Fruit fly (Drosophila melanogaster) whole organism, larva: ENCODE results near the gene olf413.

Experiments
- noc ChIP-seq: fragments of 200-800 bp; sonication (Bioruptor generic); optimal IDR thresholded peaks from 3 replicates; lab custom pipeline; 2019; ENCODE audit warnings: missing biosample characterization, mild to moderate bottlenecking, missing genetic modification characterization, moderate library complexity

The olf413 gene

dm6 chr3L:22135849-22136248 is at the start of gene olf413:
olf413 (plus strand) TSS chr3L:22136090.
- TF ChIP-seq noc (tag; lab: Kevin White, UChicago), result no peak

dm6 chr3L:22091339-22091738 is 44.6 kb upstream of the olf413 start:
- TF ChIP-seq noc (tag; lab: Kevin White, UChicago), result no peak

dm6 chr3L:22094308-22094866 is 41.5 kb upstream of the olf413 start:
- no peak for TF ChIP-seq noc (tag; lab: Kevin White, UChicago)

dm6 chr3L:22106704-22107103 is 29.2 kb upstream of the olf413 start:
- TF ChIP-seq noc (tag; lab: Kevin White, UChicago), result no peak

DNA sequence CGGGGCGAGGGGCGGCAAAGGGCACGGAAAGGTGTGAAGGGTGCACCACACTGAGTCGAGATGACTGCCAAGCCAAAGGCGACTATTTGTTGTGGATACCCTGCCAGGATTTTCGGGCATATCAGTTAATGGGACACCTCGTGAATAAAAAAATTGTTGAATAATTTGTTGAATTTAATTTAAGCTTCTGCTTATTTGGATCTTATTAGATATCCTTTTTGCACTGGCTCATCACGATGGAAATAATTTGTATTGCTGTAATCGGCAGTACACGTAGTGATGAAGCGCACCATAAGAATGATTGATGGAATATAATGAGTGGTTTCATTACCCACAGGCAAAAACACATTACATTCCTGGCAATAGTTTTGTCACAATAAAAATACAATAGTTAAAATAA is 26.0 kb upstream of the olf413 start:
- TF ChIP-seq noc (tag; lab: Kevin White, UChicago), result no peak

DNA sequence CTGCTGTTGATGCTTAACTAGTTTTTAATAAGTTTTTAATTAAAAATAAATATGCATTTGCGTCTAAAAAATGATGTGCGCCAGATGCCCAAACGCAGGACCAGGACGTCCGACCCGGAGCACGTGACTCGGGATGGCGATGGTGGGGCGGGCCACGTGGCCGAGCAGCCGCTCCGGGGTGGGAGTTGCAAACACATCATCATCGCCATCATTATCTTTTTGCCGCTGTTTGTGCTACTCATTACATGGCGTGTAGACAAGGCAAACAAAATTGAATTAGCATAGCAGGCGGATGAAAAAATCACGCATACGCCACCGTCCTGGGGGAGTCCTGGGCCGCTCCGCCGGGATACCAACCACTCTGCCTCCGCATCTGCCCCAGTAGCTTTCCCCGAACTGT is 22.7 kb upstream of the olf413 start:
- no peak for TF ChIP-seq noc (tag; lab: Kevin White, UChicago)

DNA sequence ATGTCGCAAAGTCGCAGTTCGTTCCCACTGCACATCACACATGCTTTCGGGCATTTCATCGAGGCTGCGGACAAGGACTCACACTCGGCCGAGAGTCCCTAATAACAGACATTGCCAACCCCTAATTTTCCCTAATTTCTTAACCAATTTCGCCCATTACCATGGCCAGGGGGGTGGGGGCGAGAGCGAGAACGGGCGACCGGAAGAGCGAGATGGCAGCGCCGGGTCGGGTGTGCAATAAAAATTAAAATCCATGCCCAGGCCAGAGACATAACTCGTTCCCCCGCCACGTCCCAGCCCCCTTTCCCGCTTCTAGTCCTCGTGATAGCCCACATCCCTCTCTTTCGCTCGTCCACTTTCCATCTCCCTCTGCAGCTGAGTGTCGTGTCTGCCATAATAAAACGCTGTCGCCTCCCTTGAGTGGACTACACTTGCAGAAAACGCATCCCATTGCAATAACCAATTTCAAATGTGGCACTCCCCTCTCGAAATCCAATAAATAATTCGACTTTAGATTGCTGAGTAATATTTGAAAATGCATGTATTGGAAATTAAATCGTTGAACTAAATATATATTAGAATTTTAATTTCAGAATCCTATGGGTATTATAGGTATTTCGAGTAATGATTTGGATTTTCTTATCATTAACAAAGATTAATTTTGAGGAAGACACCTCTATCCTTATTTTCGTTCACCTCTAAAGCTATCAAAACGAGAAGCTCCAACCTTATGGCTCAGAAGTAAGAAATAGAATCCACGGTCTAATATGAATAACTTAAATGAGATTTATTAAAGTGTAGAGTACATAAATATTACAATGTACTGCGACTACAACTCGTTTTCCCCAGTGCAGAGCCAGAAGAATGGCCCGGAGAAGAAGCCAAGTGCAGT is 5.8 kb upstream of the olf413 start:
- TF ChIP-seq noc (tag; lab: Kevin White, UChicago), result no peak

dm6 chr3L:22130747-22131078 is 5.2 kb upstream of the olf413 start:
- TF ChIP-seq noc (tag; lab: Kevin White, UChicago), result no peak

- no peak for TF ChIP-seq noc (tag; lab: Kevin White, UChicago)
Measured at dm6 chr3L:22132726-22133125, 3.2 kb upstream of the olf413 start.

DNA sequence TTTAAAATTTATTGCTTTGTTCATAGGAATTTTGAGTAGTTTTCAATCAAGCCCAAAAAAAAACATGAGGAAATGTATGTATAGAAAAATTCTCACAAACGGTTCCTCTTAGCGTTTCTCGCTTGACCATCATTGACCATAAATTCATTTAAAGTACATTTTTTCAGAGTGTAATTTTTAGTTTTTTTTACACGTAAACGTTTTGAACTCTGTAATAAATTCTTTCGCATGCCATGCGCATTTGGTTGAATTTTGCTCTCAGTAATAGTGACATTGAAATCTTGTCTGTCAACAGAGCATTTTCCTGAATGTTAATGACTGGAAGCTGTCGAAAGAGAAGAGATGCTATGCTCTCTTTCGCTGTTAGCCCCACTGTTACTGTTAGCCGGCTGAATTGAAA is 1.5 kb upstream of the olf413 start:
- TF ChIP-seq noc (tag; lab: Kevin White, UChicago), result no peak

DNA sequence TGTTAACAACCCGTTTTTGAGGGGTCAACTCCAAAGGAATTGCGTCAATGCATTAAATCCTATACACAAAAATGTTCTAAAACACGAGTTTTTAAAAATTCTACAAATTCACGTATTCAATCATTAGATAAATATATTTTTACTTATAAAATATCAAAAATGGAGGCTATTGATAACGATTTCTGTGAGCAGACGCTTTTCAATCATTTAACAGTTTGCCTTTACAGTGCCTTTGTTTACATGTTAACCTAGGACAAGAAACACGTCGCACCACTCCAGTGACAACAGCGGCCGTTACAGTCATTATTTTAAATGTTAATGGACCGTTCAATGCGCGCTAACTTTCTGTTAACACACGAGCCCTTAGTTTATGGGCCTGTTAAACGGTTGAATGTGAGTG is 963 bp upstream of the olf413 start:
- no peak for TF ChIP-seq noc (tag; lab: Kevin White, UChicago)

dm6 chr3L:22136268-22136876 is 482 bp downstream of the olf413 start:
- no peak for TF ChIP-seq noc (tag; lab: Kevin White, UChicago)

dm6 chr3L:22146824-22147604 is 11.1 kb downstream of the olf413 start:
- no peak for TF ChIP-seq noc (tag; lab: Kevin White, UChicago)

dm6 chr3L:22147673-22148072 is 11.8 kb downstream of the olf413 start:
- TF ChIP-seq noc (tag; lab: Kevin White, UChicago), result no peak

- TF ChIP-seq noc (tag; lab: Kevin White, UChicago), result no peak
Measured at dm6 chr3L:22151528-22151927, 15.6 kb downstream of the olf413 start.

DNA sequence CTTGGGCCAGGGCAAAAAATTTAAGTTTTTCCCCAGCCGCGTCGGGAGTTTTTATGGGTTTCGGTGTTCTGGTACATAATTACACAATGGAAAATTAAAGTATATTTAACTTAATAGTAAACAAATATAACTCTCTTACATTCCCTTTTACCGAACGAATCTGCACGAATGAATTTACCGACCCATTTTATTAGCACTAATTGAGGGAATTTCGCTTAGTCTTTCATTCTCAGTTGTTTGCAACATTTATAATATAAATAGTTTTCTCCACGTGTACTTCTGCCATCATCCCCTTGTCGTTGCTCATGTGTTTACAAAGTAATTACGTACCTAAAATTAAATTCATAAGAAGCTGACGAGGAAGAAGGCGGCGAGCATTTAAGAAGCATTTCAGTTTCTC is 21.8 kb downstream of the olf413 start:
- no peak for TF ChIP-seq noc (tag; lab: Kevin White, UChicago)
